Worm (Caenorhabditis elegans) whole organism, L2 larva: ENCODE results near the gene ssna-1.
A peak's percentile ranks its signal among the peaks of the same experiment; 100 is the strongest.

ENCODE experiments used
- egl-27 ChIP-seq: sonication (generic microtip); optimal IDR thresholded peaks from 3 replicates; lab custom pipeline; 2017; ENCODE audit warnings: missing biosample characterization, missing genetic modification reagents, missing genetic modification characterization
- fos-1 ChIP-seq: fragments of 150-350 bp; optimal IDR thresholded peaks from 2 replicates; lab custom pipeline; 2014; ENCODE audit warnings: missing biosample characterization, missing genetic modification characterization

Gene ssna-1

ce11 chrIV:428869-429268 lies 41.0 kb downstream of the ssna-1 start, which contains the start of gene Y66H1A.5:
TSS of gene Y66H1A.5 (minus strand) at chrIV:429133.
- TF ChIP-seq egl-27 (tag; lab: Kevin White, UChicago), result no peak
- peak; percentile 57 for TF ChIP-seq fos-1 (tag; lab: Kevin White, UChicago)
